Fruit fly (Drosophila melanogaster) whole organism, embryonic: ENCODE measurements around the gene Ac76E.

Experiments used
- B-H2 ChIP-seq: fragments of 200-800 bp; sonication (Bioruptor generic); optimal IDR thresholded peaks from 2 replicates; lab custom pipeline; 2018; ENCODE audit warnings: missing biosample characterization, mild to moderate bottlenecking, missing genetic modification characterization
- CG10543 ChIP-seq: fragments of 200-800 bp; sonication (Bioruptor generic); optimal IDR thresholded peaks from 3 replicates; lab custom pipeline; 2017; ENCODE audit warnings: missing biosample characterization, mild to moderate bottlenecking, missing genetic modification characterization, moderate library complexity
- CG10959 ChIP-seq: fragments of 200-800 bp; sonication (Bioruptor generic); IDR thresholded peaks from 2 replicates; pipeline ENCODE4 v1.3.6; 2022; ENCODE audit warnings: missing biosample characterization, missing genetic modification characterization
- CG11247 ChIP-seq: fragments of 200-800 bp; sonication (Bioruptor generic); IDR thresholded peaks from 2 replicates; pipeline ENCODE4 v1.3.6; 2022; ENCODE audit warnings: missing biosample characterization, missing genetic modification characterization
- CG11696 ChIP-seq: fragments of 200-800 bp; sonication (Bioruptor generic); IDR thresholded peaks from 2 replicates; pipeline ENCODE4 v1.3.6; 2022; ENCODE audit warnings: missing biosample characterization, missing genetic modification characterization
- CG12155 ChIP-seq: fragments of 200-800 bp; sonication (Bioruptor generic); optimal IDR thresholded peaks from 3 replicates; lab custom pipeline; 2016; ENCODE audit warnings: missing biosample characterization, missing genetic modification characterization
- CG12236 ChIP-seq: fragments of 200-800 bp; sonication (Bioruptor generic); optimal IDR thresholded peaks from 2 replicates; lab custom pipeline; 2016; ENCODE audit warnings: missing biosample characterization, missing genetic modification characterization
- CG12769 ChIP-seq: fragments of 200-800 bp; sonication (Bioruptor generic); optimal IDR thresholded peaks from 2 replicates; lab custom pipeline; 2019; ENCODE audit warnings: missing biosample characterization, mild to moderate bottlenecking, missing genetic modification characterization, moderate library complexity
- CG13624 ChIP-seq: fragments of 200-800 bp; sonication (Bioruptor generic); optimal IDR thresholded peaks from 2 replicates; lab custom pipeline; 2016; ENCODE audit warnings: missing biosample characterization, missing genetic modification characterization
- CG17385 ChIP-seq: fragments of 200-800 bp; sonication (Bioruptor generic); optimal IDR thresholded peaks from 3 replicates; lab custom pipeline; 2018; ENCODE audit warnings: missing biosample characterization, mild to moderate bottlenecking, missing genetic modification characterization
- CG17568 ChIP-seq: fragments of 200-800 bp; sonication (Bioruptor generic); optimal IDR thresholded peaks from 2 replicates; lab custom pipeline; 2018; ENCODE audit warnings: missing biosample characterization, mild to moderate bottlenecking, missing genetic modification characterization, moderate library complexity
- CG2712 ChIP-seq: fragments of 200-800 bp; optimal IDR thresholded peaks from 3 replicates; lab custom pipeline; 2019; ENCODE audit warnings: missing biosample characterization, mild to moderate bottlenecking, missing genetic modification characterization, moderate library complexity
- CG4424 ChIP-seq: fragments of 200-800 bp; sonication (Bioruptor generic); optimal IDR thresholded peaks from 3 replicates; lab custom pipeline; 2016; ENCODE audit warnings: missing biosample characterization, missing genetic modification characterization
- CG4707 ChIP-seq: fragments of 200-800 bp; sonication (Bioruptor generic); optimal IDR thresholded peaks from 2 replicates; lab custom pipeline; 2018; ENCODE audit warnings: missing biosample characterization, mild to moderate bottlenecking, missing genetic modification characterization, moderate library complexity
- CG6175 ChIP-seq: fragments of 200-800 bp; sonication (Bioruptor generic); IDR thresholded peaks from 3 replicates; pipeline ENCODE4 v1.3.6; 2022; ENCODE audit warnings: missing biosample characterization, missing genetic modification characterization
- CG6765 ChIP-seq: fragments of 200-800 bp; sonication (Bioruptor generic); optimal IDR thresholded peaks from 3 replicates; lab custom pipeline; 2017; ENCODE audit warnings: missing biosample characterization, mild to moderate bottlenecking, missing genetic modification characterization
- CG6854 ChIP-seq: fragments of 200-800 bp; sonication (Bioruptor generic); optimal IDR thresholded peaks from 3 replicates; lab custom pipeline; 2017; ENCODE audit warnings: missing biosample characterization, mild to moderate bottlenecking, missing genetic modification characterization
- D19B ChIP-seq: fragments of 200-800 bp; sonication (Bioruptor generic); optimal IDR thresholded peaks from 2 replicates; lab custom pipeline; 2017; ENCODE audit warnings: missing biosample characterization, mild to moderate bottlenecking, missing genetic modification characterization
- Dip3 ChIP-seq: fragments of 200-800 bp; sonication (Bioruptor generic); optimal IDR thresholded peaks from 3 replicates; lab custom pipeline; 2016; ENCODE audit warnings: missing biosample characterization, missing genetic modification characterization
- E2f1 ChIP-seq: fragments of 200-800 bp; sonication (Bioruptor generic); IDR thresholded peaks from 2 replicates; pipeline ENCODE4 v1.3.6; 2022; ENCODE audit warnings: missing biosample characterization, missing genetic modification characterization
- HLH3B ChIP-seq: fragments of 200-800 bp; sonication (Bioruptor generic); IDR thresholded peaks from 2 replicates; pipeline ENCODE4 v1.3.6; 2022; ENCODE audit warnings: missing biosample characterization, missing genetic modification characterization
- Hey ChIP-seq: fragments of 200-800 bp; sonication (Bioruptor generic); optimal IDR thresholded peaks from 3 replicates; lab custom pipeline; 2018; ENCODE audit warnings: missing biosample characterization, mild to moderate bottlenecking, missing genetic modification characterization
- Lim3 ChIP-seq: fragments of 200-800 bp; sonication (Bioruptor generic); IDR thresholded peaks from 2 replicates; pipeline ENCODE4 v1.3.6; 2022; ENCODE audit warnings: missing biosample characterization, missing genetic modification characterization
- MESR4 ChIP-seq: fragments of 200-800 bp; sonication (Bioruptor generic); optimal IDR thresholded peaks from 2 replicates; lab custom pipeline; 2018; ENCODE audit warnings: missing biosample characterization, mild to moderate bottlenecking, missing genetic modification characterization, moderate library complexity
- Med ChIP-seq: fragments of 200-800 bp; sonication (Bioruptor generic); peaks from one replicate; lab custom pipeline; 2016; ENCODE audit warnings: missing biosample characterization, missing genetic modification characterization, mild to moderate bottlenecking, inconsistent platforms, moderate library complexity
- Mrtf ChIP-seq: fragments of 200-800 bp; sonication (Bioruptor generic); IDR thresholded peaks from 3 replicates; pipeline ENCODE4 v1.3.6; 2022; ENCODE audit warnings: missing biosample characterization, missing genetic modification characterization
- Opbp ChIP-seq: fragments of 200-800 bp; sonication (Bioruptor generic); IDR thresholded peaks from 3 replicates; pipeline ENCODE4 v1.3.6; 2022; ENCODE audit warnings: missing biosample characterization, missing genetic modification characterization; ENCODE audit not compliant: partially characterized antibody
- Pdp1 ChIP-seq, 2 experiments: fragments of 200-800 bp; sonication (Bioruptor generic); optimal IDR thresholded peaks; 3 replicates each; lab custom pipeline; 2016; ENCODE audit warnings: missing biosample characterization in 2 of 2, missing genetic modification characterization in 2 of 2, mild to moderate bottlenecking in 1 of 2, moderate library complexity in 1 of 2
- Poxn ChIP-seq: fragments of 200-800 bp; sonication (Bioruptor generic); IDR thresholded peaks from 2 replicates; pipeline ENCODE4 v1.3.6; 2022; ENCODE audit warnings: missing biosample characterization, missing genetic modification characterization
- YL-1 ChIP-seq: fragments of 200-800 bp; sonication (Bioruptor generic); optimal IDR thresholded peaks from 3 replicates; lab custom pipeline; 2017; ENCODE audit warnings: missing biosample characterization, mild to moderate bottlenecking, missing genetic modification characterization
- ac ChIP-seq: fragments of 200-800 bp; sonication (Bioruptor generic); optimal IDR thresholded peaks from 3 replicates; lab custom pipeline; 2017; ENCODE audit warnings: missing biosample characterization, mild to moderate bottlenecking, missing genetic modification characterization
- al ChIP-seq: fragments of 200-800 bp; sonication (Bioruptor generic); IDR thresholded peaks from 2 replicates; pipeline ENCODE4 v1.3.6; 2022; ENCODE audit warnings: missing biosample characterization, missing genetic modification characterization
- ash1 ChIP-seq: fragments of 200-800 bp; sonication (Bioruptor generic); optimal IDR thresholded peaks from 2 replicates; lab custom pipeline; 2018; ENCODE audit warnings: missing biosample characterization, mild to moderate bottlenecking, missing genetic modification characterization
- bab2 ChIP-seq: fragments of 200-800 bp; sonication (Bioruptor generic); optimal IDR thresholded peaks from 2 replicates; lab custom pipeline; 2016; ENCODE audit warnings: missing biosample characterization, missing genetic modification characterization
- bowl ChIP-seq: fragments of 200-800 bp; sonication (Bioruptor generic); IDR thresholded peaks from 2 replicates; pipeline ENCODE4 v1.3.6; 2022; ENCODE audit warnings: missing biosample characterization, missing genetic modification characterization
- br ChIP-seq: fragments of >200 bp; optimal IDR thresholded peaks from 2 replicates; lab custom pipeline; 2017
- eyg ChIP-seq: fragments of 200-800 bp; sonication (Bioruptor generic); optimal IDR thresholded peaks from 3 replicates; lab custom pipeline; 2016; ENCODE audit warnings: missing biosample characterization, missing genetic modification characterization
- ftz-f1 ChIP-seq: fragments of 200-800 bp; sonication (Bioruptor generic); optimal IDR thresholded peaks from 2 replicates; lab custom pipeline; 2016; ENCODE audit warnings: missing biosample characterization, missing genetic modification characterization
- gro ChIP-seq: fragments of 200-800 bp; sonication (Bioruptor generic); optimal IDR thresholded peaks from 2 replicates; lab custom pipeline; 2016; ENCODE audit warnings: missing biosample characterization, missing genetic modification characterization
- ken ChIP-seq: fragments of 200-800 bp; sonication (Bioruptor generic); IDR thresholded peaks from 3 replicates; pipeline ENCODE4 v1.3.6; 2022; ENCODE audit warnings: missing biosample characterization, missing genetic modification characterization
- klu ChIP-seq: fragments of 200-800 bp; sonication (Bioruptor generic); IDR thresholded peaks from 2 replicates; pipeline ENCODE4 v1.3.6; 2022; ENCODE audit warnings: missing biosample characterization, missing genetic modification characterization
- luna ChIP-seq: fragments of 200-800 bp; sonication (Bioruptor generic); optimal IDR thresholded peaks from 2 replicates; lab custom pipeline; 2016; ENCODE audit warnings: missing biosample characterization, missing genetic modification characterization
- maf-S ChIP-seq: fragments of 200-800 bp; sonication (Bioruptor generic); optimal IDR thresholded peaks from 2 replicates; lab custom pipeline; 2016; ENCODE audit warnings: missing biosample characterization, missing genetic modification characterization
- ro ChIP-seq: fragments of 200-800 bp; sonication (Bioruptor generic); IDR thresholded peaks from 2 replicates; pipeline ENCODE4 v1.3.6; 2022; ENCODE audit warnings: missing biosample characterization, missing genetic modification characterization
- sc ChIP-seq, 3 experiments: fragments of >200 bp in 2 of 3; fragments of 200-800 bp in 1 of 3; sonication (Bioruptor generic) in 1 of 3; optimal IDR thresholded peaks; 2 replicates in 2 of 3; 3 replicates in 1 of 3; lab custom pipeline; 2017; ENCODE audit warnings: mild to moderate bottlenecking in 1 of 3, missing biosample characterization in 1 of 3, missing genetic modification characterization in 1 of 3, missing genetic modification reagents in 1 of 3
- schlank ChIP-seq: fragments of 200-800 bp; sonication (Bioruptor generic); optimal IDR thresholded peaks from 2 replicates; lab custom pipeline; 2018; ENCODE audit warnings: missing biosample characterization, mild to moderate bottlenecking, missing genetic modification characterization
- sens ChIP-seq: fragments of 200-800 bp; sonication (Bioruptor generic); peaks from one replicate; lab custom pipeline; 2016; ENCODE audit warnings: missing biosample characterization, missing genetic modification characterization
- seq ChIP-seq: fragments of 200-800 bp; sonication (Bioruptor generic); IDR thresholded peaks from 2 replicates; pipeline ENCODE4 v1.3.6; 2022; ENCODE audit warnings: missing biosample characterization, missing genetic modification characterization
- sim ChIP-seq: fragments of 200-800 bp; sonication (Bioruptor generic); IDR thresholded peaks from 2 replicates; pipeline ENCODE4 v1.3.6; 2022; ENCODE audit warnings: missing biosample characterization, missing genetic modification characterization
- sug ChIP-seq: fragments of 200-800 bp; optimal IDR thresholded peaks from 2 replicates; lab custom pipeline; 2019; ENCODE audit warnings: missing biosample characterization, mild to moderate bottlenecking, missing genetic modification characterization, moderate library complexity
- toy ChIP-seq: fragments of 200-800 bp; sonication (Bioruptor generic); IDR thresholded peaks from 2 replicates; pipeline ENCODE4 v1.3.6; 2022; ENCODE audit warnings: missing biosample characterization, missing genetic modification characterization
- vfl ChIP-seq: fragments of 200-800 bp; sonication (Bioruptor generic); optimal IDR thresholded peaks from 2 replicates; lab custom pipeline; 2016; ENCODE audit warnings: missing biosample characterization, missing genetic modification characterization
- zfh2 ChIP-seq: fragments of 200-800 bp; sonication (Bioruptor generic); optimal IDR thresholded peaks from 2 replicates; lab custom pipeline; 2016; ENCODE audit warnings: missing biosample characterization, missing genetic modification characterization

Ac76E gene

DNA sequence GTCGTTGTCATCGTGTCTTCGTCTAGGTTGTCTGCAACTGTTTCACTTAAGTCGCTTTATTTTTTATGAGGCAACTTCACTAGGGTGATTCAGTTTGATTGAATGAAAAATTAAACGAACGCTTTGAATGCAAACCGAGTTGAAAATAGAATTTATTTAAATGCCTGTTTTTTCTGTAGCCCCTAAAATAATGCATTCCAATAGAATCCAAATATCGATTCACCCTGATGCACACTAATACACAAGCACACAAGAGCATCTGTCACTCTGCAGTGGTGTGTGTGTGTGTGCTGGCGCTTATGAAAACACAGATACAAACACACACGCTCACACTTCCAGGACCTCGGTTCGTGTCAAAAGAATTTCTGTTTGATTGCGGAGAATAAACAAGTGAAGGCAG is 22.7 kb downstream of the Ac76E start (continued):
- TF ChIP-seq zfh2 (no peak), Opbp (no peak), ro (GFP tag; lab: Robert Waterston, UW) (no peak), D19B (GFP tag; lab: Kevin White, UChicago) (no peak), Dip3 (GFP tag; lab: Kevin White, UChicago) (no peak), CG10959 (GFP tag; lab: Robert Waterston, UW) (no peak), ac (GFP tag; lab: Kevin White, UChicago) (no peak), Hey (tag; lab: Kevin White, UChicago) (no peak), CG12155 (GFP tag; lab: Kevin White, UChicago) (no peak), sc (optimal IDR thresholded peaks at IDR 0.05; lab: Kevin White, UChicago) (no peak), sc (GFP tag; optimal IDR thresholded peaks at IDR 0.05; lab: Kevin White, UChicago) (no peak), gro (GFP tag; lab: Kevin White, UChicago) (no peak), Mrtf (GFP tag; lab: Robert Waterston, UW) (no peak), ken (GFP tag; lab: Robert Waterston, UW) (no peak), ftz-f1 (no peak), schlank (tag; lab: Kevin White, UChicago) (peak; percentile 20), al (GFP tag; lab: Robert Waterston, UW) (no peak), B-H2 (GFP tag; lab: Kevin White, UChicago) (peak; percentile 63), toy (GFP tag; lab: Robert Waterston, UW) (no peak), CG11696 (GFP tag; lab: Robert Waterston, UW) (no peak), CG4424 (GFP tag; lab: Kevin White, UChicago) (no peak), CG2712 (tag; lab: Kevin White, UChicago) (no peak), klu (GFP tag; lab: Robert Waterston, UW) (no peak), sug (tag; lab: Kevin White, UChicago) (peak; percentile 17), Med (GFP tag; lab: Kevin White, UChicago) (peak; percentile 84), Poxn (GFP tag; lab: Robert Waterston, UW) (no peak), CG13624 (GFP tag; lab: Kevin White, UChicago) (no peak), CG4707 (no peak), CG6765 (GFP tag; lab: Kevin White, UChicago) (no peak), CG12769 (tag; lab: Kevin White, UChicago) (peak; percentile 45), CG17568 (GFP tag; lab: Kevin White, UChicago) (peak; percentile 3), MESR4 (GFP tag; lab: Kevin White, UChicago) (no peak), maf-S (GFP tag; lab: Kevin White, UChicago) (no peak), vfl (GFP tag; lab: Kevin White, UChicago) (no peak), CG11247 (GFP tag; lab: Robert Waterston, UW) (no peak), br (lab: Kevin White, UChicago) (no peak), CG10543 (GFP tag; lab: Kevin White, UChicago) (no peak), E2f1 (GFP tag; lab: Robert Waterston, UW) (no peak), luna (GFP tag; lab: Kevin White, UChicago) (no peak), sens (GFP tag; lab: Kevin White, UChicago) (peak; percentile 30), CG12236 (no peak), seq (GFP tag; lab: Robert Waterston, UW) (no peak), ash1 (GFP tag; lab: Kevin White, UChicago) (no peak), bowl (GFP tag; lab: Robert Waterston, UW) (no peak), bab2 (no peak), eyg (no peak), YL-1 (no peak), CG6854 (GFP tag; lab: Kevin White, UChicago) (peak; percentile 45), Lim3 (GFP tag; lab: Robert Waterston, UW) (no peak), HLH3B (no peak), CG6175 (no peak), sim (GFP tag; lab: Robert Waterston, UW) (no peak), CG17385 (peak; percentile 21), Pdp1 (GFP tag; optimal IDR thresholded peaks at IDR 0.05; lab: Kevin White, UChicago) (no peak)
